Worm (Caenorhabditis elegans) whole organism, midembryonic: ENCODE data around the gene gei-15.

Experiments used
- flt-1 ChIP-seq: fragments of 200-800 bp; sonication (Bioruptor generic); IDR thresholded peaks from 2 replicates; pipeline ENCODE4 v1.3.6; 2022; ENCODE audit warnings: missing genetic modification characterization, missing compliant biosample characterization
- klf-2 ChIP-seq: fragments of 200-800 bp; sonication (Bioruptor generic); conservative IDR thresholded peaks from 2 replicates; pipeline ENCODE4 v1.3.6; 2022; ENCODE audit warnings: missing genetic modification reagents, missing genetic modification characterization, missing compliant biosample characterization
- tab-1 ChIP-seq: fragments of 200-800 bp; sonication (Bioruptor generic); IDR thresholded peaks from 2 replicates; pipeline ENCODE4 v1.3.6; 2022; ENCODE audit warnings: missing genetic modification characterization, missing compliant biosample characterization

DNA sequence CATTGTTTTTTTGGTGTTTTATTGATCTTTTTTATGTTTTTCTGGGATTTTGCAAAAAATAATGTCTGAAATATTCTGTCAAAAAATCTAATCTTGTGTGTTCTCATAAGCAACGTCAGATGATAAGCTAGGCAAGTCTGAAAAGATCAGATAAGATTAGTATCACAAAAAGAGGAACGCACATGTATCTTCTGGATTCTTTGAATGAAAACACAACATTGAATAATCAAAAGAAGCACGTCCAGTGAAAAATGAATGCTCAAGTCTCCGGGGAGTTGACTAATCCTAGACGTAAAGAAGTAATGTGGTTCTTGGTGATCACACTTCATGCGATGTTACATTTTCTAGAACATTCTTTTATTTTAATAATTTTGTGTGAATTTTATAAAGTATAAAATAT is 17.6 kb downstream of the gei-15 start:
- TF ChIP-seq klf-2 (GFP tag; lab: Robert Waterston, UW) (no peak), tab-1 (no peak), flt-1 (GFP tag; lab: Robert Waterston, UW) (no peak)
